Worm (Caenorhabditis elegans): ENCODE data around the gene glb-14.

glb-14 gene

DNA sequence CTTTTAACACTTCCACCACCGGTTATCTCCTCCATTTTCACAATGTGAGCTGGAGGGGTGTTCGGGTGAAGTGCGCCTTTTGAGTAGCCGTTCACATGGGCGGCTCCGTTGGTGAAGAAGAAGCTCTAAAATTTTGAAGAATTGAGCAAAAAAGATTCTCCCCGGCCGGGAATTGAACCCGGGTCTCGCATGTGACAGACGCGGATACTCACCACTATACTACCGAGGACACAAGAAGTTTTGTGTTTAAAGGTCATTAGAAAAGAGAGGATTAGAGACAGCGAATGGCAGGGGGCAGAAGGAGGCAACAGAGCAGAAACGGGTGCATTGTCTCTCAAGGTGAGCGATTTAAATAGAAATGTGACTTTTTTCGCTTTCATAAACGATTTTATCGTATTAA, 6.8 kb upstream of the glb-14 start:
- TF ChIP-seq nhr-23 (tag; optimal IDR thresholded peaks at IDR 0.05) (no peak), nhr-43 (tag; optimal IDR thresholded peaks at IDR 0.05; ENCODE audit: poor library complexity, severe bottlenecking) (peak; percentile 53), jun-1 (tag; optimal IDR thresholded peaks at IDR 0.05) (no peak), lsy-12 (tag; optimal IDR thresholded peaks at IDR 0.05) (no peak), mml-1 (tag; optimal IDR thresholded peaks at IDR 0.05) (no peak), lin-39 (tag; optimal IDR thresholded peaks at IDR 0.05) (peak; percentile 25), egl-5 (tag; optimal IDR thresholded peaks at IDR 0.05) (no peak), aly-2 (tag; optimal IDR thresholded peaks at IDR 0.05) (no peak), ZK546.5 (tag; optimal IDR thresholded peaks at IDR 0.05) (no peak), unc-62 (GFP tag; optimal IDR thresholded peaks at IDR 0.05) (no peak), nhr-11 (tag; optimal IDR thresholded peaks at IDR 0.05) (no peak), elt-2 (tag; optimal IDR thresholded peaks at IDR 0.05) (peak; percentile 26), hmg-11 (tag; optimal IDR thresholded peaks at IDR 0.05) (peak; percentile 63), fkh-10 (GFP tag; optimal IDR thresholded peaks at IDR 0.05) (no peak), tbx-2 (tag; optimal IDR thresholded peaks at IDR 0.05) (peak; percentile 44), fos-1 (tag; optimal IDR thresholded peaks at IDR 0.05) (no peak), ama-1 (optimal IDR thresholded peaks at IDR 0.05) (no peak), pha-4 (tag; optimal IDR thresholded peaks at IDR 0.05) (peak; percentile 44), elt-3 (tag; optimal IDR thresholded peaks at IDR 0.05) (no peak), pqm-1 (tag; optimal IDR thresholded peaks at IDR 0.05) (peak; percentile 10), ztf-4 (tag; optimal IDR thresholded peaks at IDR 0.05) (no peak), nfya-1 (tag; optimal IDR thresholded peaks at IDR 0.05; ENCODE audit: insufficient read depth) (peak; percentile 52), egl-27 (tag; optimal IDR thresholded peaks at IDR 0.05) (no peak), ceh-9 (tag; optimal IDR thresholded peaks at IDR 0.05) (no peak), ceh-82 (tag; optimal IDR thresholded peaks at IDR 0.05) (no peak), lin-15B (tag; optimal IDR thresholded peaks at IDR 0.05) (no peak), daf-12 (tag; optimal IDR thresholded peaks at IDR 0.05) (no peak), nhr-237 (tag; optimal IDR thresholded peaks at IDR 0.05) (no peak), ceh-16 (tag; optimal IDR thresholded peaks at IDR 0.05) (no peak), mdl-1 (tag; optimal IDR thresholded peaks at IDR 0.05) (no peak), snpc-4 (tag; optimal IDR thresholded peaks at IDR 0.05) (peak; percentile 11), unc-39 (tag; optimal IDR thresholded peaks at IDR 0.05) (no peak), R02D3.7 (tag; optimal IDR thresholded peaks at IDR 0.05) (no peak), skn-1 (tag; optimal IDR thresholded peaks at IDR 0.05) (peak; percentile 17), nhr-77 (tag; optimal IDR thresholded peaks at IDR 0.05) (no peak), eor-1 (tag; optimal IDR thresholded peaks at IDR 0.05) (no peak)

DNA sequence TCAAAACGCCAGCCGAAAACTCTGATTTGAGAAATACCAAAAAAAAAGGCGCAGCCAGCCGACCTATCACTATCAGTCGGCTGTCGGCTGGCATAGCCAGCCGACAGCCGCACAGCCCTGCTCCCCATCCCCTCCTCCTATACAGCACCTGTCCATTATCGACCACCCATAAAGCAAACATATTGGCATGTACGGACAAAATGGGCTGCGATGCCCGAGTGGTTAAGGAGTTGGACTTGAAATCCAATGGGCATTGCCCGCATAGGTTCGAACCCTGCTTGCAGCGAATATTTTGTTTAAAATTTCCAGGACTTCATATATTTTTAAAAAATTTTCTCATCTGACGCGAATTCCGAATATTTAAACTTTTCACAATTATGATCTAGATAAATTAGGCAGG, 5.6 kb upstream of the glb-14 start:
- no peak for TF ChIP-seq ceh-28 (tag; optimal IDR thresholded peaks at IDR 0.05)
- no peak for TF ChIP-seq ceh-9 (tag; optimal IDR thresholded peaks at IDR 0.05)
- TF ChIP-seq nfya-1 (tag; optimal IDR thresholded peaks at IDR 0.05; ENCODE audit: insufficient read depth), result no peak
- no peak for TF ChIP-seq ceh-82 (tag; optimal IDR thresholded peaks at IDR 0.05)
- TF ChIP-seq ZK546.5 (tag; optimal IDR thresholded peaks at IDR 0.05), result no peak
- TF ChIP-seq nhr-67 (tag; optimal IDR thresholded peaks at IDR 0.05), result no peak
- no peak for TF ChIP-seq nhr-11 (tag; optimal IDR thresholded peaks at IDR 0.05)
- TF ChIP-seq egl-5 (tag; optimal IDR thresholded peaks at IDR 0.05), result no peak
- TF ChIP-seq snpc-4 (tag; optimal IDR thresholded peaks at IDR 0.05), result no peak

DNA sequence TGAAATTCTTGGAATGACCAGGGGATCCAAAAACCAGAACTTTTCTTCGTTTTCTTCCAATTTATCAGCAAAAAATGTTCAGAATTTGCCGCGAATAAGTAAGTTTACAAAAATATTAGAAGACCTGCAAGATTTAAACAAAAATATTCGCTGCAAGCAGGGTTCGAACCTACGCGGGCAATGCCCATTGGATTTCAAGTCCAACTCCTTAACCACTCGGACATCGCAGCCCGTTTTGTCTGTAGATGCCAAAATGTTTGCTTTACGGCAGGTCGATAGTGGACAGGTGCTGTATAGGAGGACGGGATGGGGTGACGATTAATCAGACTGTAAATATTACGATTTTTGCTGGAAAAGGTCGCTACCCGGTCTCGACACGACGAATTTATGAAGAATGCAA, 2.9 kb upstream of the glb-14 start:
- TF ChIP-seq nhr-43 (tag; optimal IDR thresholded peaks at IDR 0.05; ENCODE audit: poor library complexity, severe bottlenecking), result peak; percentile 39
- no peak for TF ChIP-seq nhr-25 (tag; optimal IDR thresholded peaks at IDR 0.05)

DNA sequence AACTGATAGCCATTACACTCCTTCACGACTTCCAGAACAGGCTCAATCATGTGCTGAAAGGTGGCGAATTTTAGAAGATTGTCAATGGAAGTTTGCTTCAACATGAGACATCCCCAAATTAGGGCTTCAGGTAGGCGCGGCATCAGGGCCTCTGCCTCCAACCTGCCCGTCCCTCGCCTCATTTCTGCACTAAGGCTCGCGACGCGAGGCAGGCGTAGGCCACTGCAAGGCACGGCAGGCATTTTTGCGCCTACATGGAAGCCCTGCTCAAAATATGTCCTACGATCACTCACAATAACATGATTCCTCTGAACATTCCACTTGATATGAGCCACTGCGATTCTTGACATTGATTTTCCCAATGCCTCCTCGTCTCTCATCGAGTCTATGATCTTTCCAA, 1.5 kb downstream of the glb-14 start:
- TF ChIP-seq skn-1 (tag; optimal IDR thresholded peaks at IDR 0.05) (no peak), ama-1 (optimal IDR thresholded peaks at IDR 0.05) (no peak), nhr-43 (tag; optimal IDR thresholded peaks at IDR 0.05; ENCODE audit: poor library complexity, severe bottlenecking) (no peak), eor-1 (tag; optimal IDR thresholded peaks at IDR 0.05) (no peak)

Measured in whole organism, L3 larva.